Fruit fly (Drosophila melanogaster) whole organism, adult: ENCODE measurements around the gene Sems.

Experiments used
- CG11617 ChIP-seq: fragments of 200-800 bp; sonication (Bioruptor generic); optimal IDR thresholded peaks from 2 replicates; lab custom pipeline; 2017; ENCODE audit warnings: mild to moderate bottlenecking, missing biosample characterization, missing genetic modification reagents, missing genetic modification characterization
- CG12768 ChIP-seq: fragments of 200-800 bp; sonication (Bioruptor generic); optimal IDR thresholded peaks from 2 replicates; lab custom pipeline; 2017; ENCODE audit warnings: missing biosample characterization, missing genetic modification characterization, mild to moderate bottlenecking, moderate library complexity, missing genetic modification reagents
- CG14711 ChIP-seq: fragments of 200-800 bp; sonication (Bioruptor generic); optimal IDR thresholded peaks from 2 replicates; lab custom pipeline; 2018; ENCODE audit warnings: missing biosample characterization, mild to moderate bottlenecking, missing genetic modification characterization, moderate library complexity
- CG1620 ChIP-seq: fragments of 200-800 bp; sonication (Bioruptor generic); optimal IDR thresholded peaks from 2 replicates; lab custom pipeline; 2016; ENCODE audit warnings: missing biosample characterization, missing genetic modification characterization
- CG33017 ChIP-seq: fragments of 200-800 bp; sonication (Bioruptor generic); optimal IDR thresholded peaks from 2 replicates; lab custom pipeline; 2018; ENCODE audit warnings: missing biosample characterization, mild to moderate bottlenecking, missing genetic modification characterization, moderate library complexity
- CG5204 ChIP-seq: fragments of 200-800 bp; sonication (Bioruptor generic); optimal IDR thresholded peaks from 2 replicates; lab custom pipeline; 2016; ENCODE audit warnings: missing biosample characterization, missing genetic modification characterization
- CG7045 ChIP-seq: fragments of 200-800 bp; sonication (Bioruptor generic); optimal IDR thresholded peaks from 2 replicates; lab custom pipeline; 2017; ENCODE audit warnings: missing biosample characterization, mild to moderate bottlenecking, missing genetic modification characterization
- CG7101 ChIP-seq: fragments of 200-800 bp; sonication (Bioruptor generic); optimal IDR thresholded peaks from 2 replicates; lab custom pipeline; 2018; ENCODE audit warnings: missing biosample characterization, mild to moderate bottlenecking, missing genetic modification characterization, moderate library complexity
- Clk ChIP-seq: fragments of 200-800 bp; sonication (Bioruptor generic); optimal IDR thresholded peaks from 2 replicates; lab custom pipeline; 2017; ENCODE audit warnings: missing biosample characterization, missing genetic modification characterization
- Crg-1 ChIP-seq: fragments of 200-800 bp; sonication (Bioruptor generic); optimal IDR thresholded peaks from 2 replicates; lab custom pipeline; 2016; ENCODE audit warnings: missing biosample characterization, missing genetic modification characterization
- Hr96 ChIP-seq: fragments of 200-800 bp; sonication (Bioruptor generic); optimal IDR thresholded peaks from 2 replicates; lab custom pipeline; 2016; ENCODE audit warnings: missing biosample characterization, missing genetic modification characterization
- Mnt ChIP-seq: fragments of 200-800 bp; sonication (Bioruptor generic); optimal IDR thresholded peaks from 2 replicates; lab custom pipeline; 2016; ENCODE audit warnings: missing biosample characterization, mild to moderate bottlenecking, missing genetic modification characterization
- bab1 ChIP-seq: fragments of 200-800 bp; sonication (Bioruptor generic); optimal IDR thresholded peaks from 3 replicates; lab custom pipeline; 2019; ENCODE audit warnings: missing biosample characterization, mild to moderate bottlenecking, missing genetic modification characterization, moderate library complexity
- cic ChIP-seq: fragments of 200-800 bp; sonication (Bioruptor generic); optimal IDR thresholded peaks from 2 replicates; lab custom pipeline; 2017; ENCODE audit warnings: missing biosample characterization, mild to moderate bottlenecking, missing genetic modification characterization, moderate library complexity
- cnc ChIP-seq, 2 experiments: fragments of >200 bp; optimal IDR thresholded peaks; 2 replicates each; lab custom pipeline; 2017
- kay ChIP-seq: fragments of 200-800 bp; sonication (Bioruptor generic); peaks from one replicate; lab custom pipeline; 2016; ENCODE audit warnings: missing biosample characterization, missing genetic modification characterization, borderline replicate concordance
- ovo ChIP-seq: fragments of 200-800 bp; sonication (Bioruptor generic); optimal IDR thresholded peaks from 2 replicates; lab custom pipeline; 2016; ENCODE audit warnings: missing biosample characterization, missing genetic modification characterization
- pad ChIP-seq: fragments of 200-800 bp; sonication (Bioruptor generic); optimal IDR thresholded peaks from 3 replicates; lab custom pipeline; 2017; ENCODE audit warnings: missing biosample characterization, missing genetic modification characterization, mild to moderate bottlenecking, moderate library complexity, missing genetic modification reagents
- tj ChIP-seq: fragments of 200-800 bp; sonication (Bioruptor generic); optimal IDR thresholded peaks from 3 replicates; lab custom pipeline; 2017; ENCODE audit warnings: missing biosample characterization, mild to moderate bottlenecking, missing genetic modification characterization, moderate library complexity
- toe ChIP-seq: fragments of 200-800 bp; sonication (Bioruptor generic); optimal IDR thresholded peaks from 2 replicates; lab custom pipeline; 2016; ENCODE audit warnings: missing biosample characterization, missing genetic modification characterization

Sems gene

DNA sequence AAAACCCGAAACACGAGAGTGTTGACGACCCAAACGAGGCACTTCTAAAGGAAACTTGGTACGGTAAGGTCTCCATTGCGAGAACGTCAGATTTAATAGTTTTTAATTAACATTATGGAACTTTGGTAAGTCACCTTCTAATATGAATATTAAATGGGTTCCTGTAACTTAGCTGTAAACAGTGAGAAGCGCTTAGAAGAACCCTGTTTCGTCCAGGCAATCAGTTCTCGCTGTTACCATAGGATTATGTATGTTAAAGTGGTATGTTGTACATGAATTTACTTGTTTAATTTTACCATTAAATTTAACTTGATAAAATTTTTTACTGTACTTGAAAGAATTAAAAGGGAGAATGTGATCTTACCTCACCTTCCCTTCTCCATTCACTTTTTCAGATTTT is 34.7 kb downstream of the Sems start:
- TF ChIP-seq CG11617 (GFP tag; lab: Kevin White, UChicago) (no peak), bab1 (GFP tag; lab: Kevin White, UChicago) (no peak), kay (no peak), pad (GFP tag; lab: Kevin White, UChicago) (no peak), Hr96 (GFP tag; lab: Kevin White, UChicago) (no peak), CG12768 (no peak), Crg-1 (GFP tag; lab: Kevin White, UChicago) (no peak), CG7101 (tag; lab: Kevin White, UChicago) (no peak), cic (no peak), CG33017 (tag; lab: Kevin White, UChicago) (no peak), CG1620 (GFP tag; lab: Kevin White, UChicago) (no peak), CG7045 (GFP tag; lab: Kevin White, UChicago) (no peak)

DNA sequence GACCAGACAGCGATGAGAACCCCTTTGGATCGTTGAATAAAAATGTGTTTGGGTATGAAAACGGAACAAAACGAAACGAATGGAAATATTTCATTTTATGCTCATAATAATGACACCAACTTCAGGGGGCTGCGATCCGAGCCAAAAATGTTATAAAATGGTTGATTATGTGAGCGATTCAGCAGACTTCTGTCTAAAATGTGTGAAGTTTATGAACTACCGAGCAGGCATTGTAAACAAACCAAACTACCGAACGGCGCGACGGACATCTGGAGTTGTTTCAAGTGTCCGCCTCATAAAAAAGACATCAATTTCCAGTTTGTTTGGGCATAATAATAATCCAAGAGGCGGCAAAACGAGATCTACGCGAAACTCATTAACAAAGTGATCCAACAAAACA is 36.1 kb downstream of the Sems start:
- TF ChIP-seq Crg-1 (GFP tag; lab: Kevin White, UChicago) (no peak), CG5204 (GFP tag; lab: Kevin White, UChicago) (no peak), CG12768 (no peak), CG14711 (no peak), cnc (optimal IDR thresholded peaks at IDR 0.05; lab: Kevin White, UChicago) (no peak), toe (GFP tag; lab: Kevin White, UChicago) (no peak), kay (no peak), CG33017 (tag; lab: Kevin White, UChicago) (no peak)

DNA sequence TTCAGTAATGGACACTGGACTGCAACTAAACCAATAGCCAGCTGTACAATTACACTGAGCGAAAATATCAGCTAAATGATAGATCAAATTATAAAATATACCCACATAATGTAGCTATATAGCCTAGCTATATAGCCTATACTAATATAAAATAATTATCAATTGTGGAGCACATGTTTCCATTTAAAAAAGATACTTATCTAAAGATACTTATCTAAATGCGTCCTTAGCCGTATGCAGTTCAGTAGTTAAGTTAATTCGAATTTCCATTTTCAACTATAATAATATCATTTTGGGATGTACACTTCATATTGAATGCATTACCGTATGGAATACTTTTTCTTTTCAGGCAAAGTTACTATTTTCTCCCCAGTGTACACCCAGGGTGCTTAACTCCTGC is 37.6 kb downstream of the Sems start:
- TF ChIP-seq CG5204 (GFP tag; lab: Kevin White, UChicago) (no peak), Hr96 (GFP tag; lab: Kevin White, UChicago) (no peak), CG1620 (GFP tag; lab: Kevin White, UChicago) (no peak), CG7045 (GFP tag; lab: Kevin White, UChicago) (no peak), pad (GFP tag; lab: Kevin White, UChicago) (no peak), CG12768 (no peak), CG14711 (no peak), cnc (optimal IDR thresholded peaks at IDR 0.05; lab: Kevin White, UChicago) (no peak), CG11617 (GFP tag; lab: Kevin White, UChicago) (no peak), CG33017 (tag; lab: Kevin White, UChicago) (no peak), CG7101 (tag; lab: Kevin White, UChicago) (no peak)

DNA sequence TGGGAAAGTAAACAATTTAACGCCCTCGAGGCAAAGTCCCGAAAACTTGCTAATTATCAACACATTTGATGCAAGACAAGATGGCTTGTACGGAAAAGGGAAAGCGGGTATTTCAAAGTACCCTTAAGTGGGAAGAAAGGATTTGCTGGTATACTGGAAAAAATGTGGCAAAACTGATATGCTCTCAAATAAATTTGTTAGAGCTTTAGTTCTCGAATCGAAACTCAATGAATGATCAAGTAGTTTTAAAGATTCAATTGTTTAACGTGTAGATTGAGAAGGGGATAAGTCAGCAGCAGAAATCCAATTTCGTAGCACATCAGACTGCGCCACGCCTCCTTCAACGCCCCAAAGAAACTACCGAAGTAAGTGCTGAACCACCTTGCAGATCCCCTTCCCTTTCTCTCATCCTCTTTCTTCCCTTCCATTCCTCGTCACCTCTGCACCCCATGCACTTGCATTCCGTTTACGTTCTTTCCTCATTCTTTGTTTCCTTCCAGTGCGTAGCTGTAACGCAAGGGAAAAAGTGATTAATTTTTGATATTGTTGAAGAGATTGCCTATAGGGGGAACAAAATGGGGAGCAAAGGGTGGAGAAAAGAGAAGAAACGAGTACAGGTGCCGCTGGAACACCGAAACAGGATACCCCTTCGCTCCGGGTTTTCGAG is 39.4 kb downstream of the Sems start:
- TF ChIP-seq kay, result no peak
- no peak for TF ChIP-seq pad (GFP tag; lab: Kevin White, UChicago)
- no peak for TF ChIP-seq Hr96 (GFP tag; lab: Kevin White, UChicago)
- TF ChIP-seq CG12768, result no peak
- TF ChIP-seq cnc (optimal IDR thresholded peaks at IDR 0.05; lab: Kevin White, UChicago), result no peak
- no peak for TF ChIP-seq CG11617 (GFP tag; lab: Kevin White, UChicago)
- TF ChIP-seq CG5204 (GFP tag; lab: Kevin White, UChicago), result no peak
- TF ChIP-seq CG33017 (tag; lab: Kevin White, UChicago), result no peak
- no peak for TF ChIP-seq CG1620 (GFP tag; lab: Kevin White, UChicago)
- no peak for TF ChIP-seq CG7045 (GFP tag; lab: Kevin White, UChicago)
- TF ChIP-seq CG14711, result no peak
- TF ChIP-seq Clk (GFP tag; lab: Kevin White, UChicago), result no peak
- TF ChIP-seq CG7101 (tag; lab: Kevin White, UChicago), result no peak

DNA sequence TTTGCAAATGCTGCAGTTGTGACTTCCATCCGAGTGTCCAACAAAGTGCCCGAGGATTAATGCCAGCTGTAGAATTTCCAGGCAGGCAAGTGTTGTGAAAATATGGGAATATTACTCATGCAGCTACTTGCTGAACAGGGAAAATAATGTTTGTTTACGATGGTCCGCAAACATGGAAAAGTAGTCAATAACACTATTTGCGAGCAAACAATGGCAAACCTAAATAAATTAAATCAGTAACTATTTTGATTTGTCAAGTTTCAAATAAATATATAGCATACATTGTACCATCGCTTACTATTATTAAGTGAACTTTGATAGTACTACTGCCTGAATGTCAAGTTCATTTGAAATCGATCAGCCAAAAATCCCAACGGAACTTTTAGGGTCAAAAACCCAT is 41.4 kb downstream of the Sems start:
- TF ChIP-seq cnc (optimal IDR thresholded peaks at IDR 0.05; lab: Kevin White, UChicago) (no peak), CG1620 (GFP tag; lab: Kevin White, UChicago) (no peak), Crg-1 (GFP tag; lab: Kevin White, UChicago) (no peak), toe (GFP tag; lab: Kevin White, UChicago) (no peak), CG7101 (tag; lab: Kevin White, UChicago) (no peak)

DNA sequence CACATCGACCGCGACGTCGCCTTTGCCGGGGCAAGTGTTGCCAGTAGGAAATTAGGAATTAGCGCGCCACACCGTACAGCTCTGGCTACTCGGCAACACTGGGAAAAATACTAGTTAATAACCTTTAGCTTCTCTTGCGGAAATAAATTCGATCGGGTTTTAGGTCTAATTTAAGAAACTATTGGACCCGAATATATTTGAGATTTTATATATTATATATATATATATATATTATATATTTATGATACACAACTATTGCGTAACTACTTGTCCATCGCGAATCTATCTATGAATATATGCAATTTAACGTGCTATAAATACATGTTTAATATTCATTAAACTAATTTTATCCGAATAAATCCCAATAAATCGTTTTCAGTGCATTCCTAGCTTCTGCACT is 42.2 kb downstream of the Sems start:
- TF ChIP-seq Mnt (GFP tag; lab: Kevin White, UChicago), result no peak
- TF ChIP-seq Crg-1 (GFP tag; lab: Kevin White, UChicago), result no peak
- TF ChIP-seq CG1620 (GFP tag; lab: Kevin White, UChicago), result no peak

DNA sequence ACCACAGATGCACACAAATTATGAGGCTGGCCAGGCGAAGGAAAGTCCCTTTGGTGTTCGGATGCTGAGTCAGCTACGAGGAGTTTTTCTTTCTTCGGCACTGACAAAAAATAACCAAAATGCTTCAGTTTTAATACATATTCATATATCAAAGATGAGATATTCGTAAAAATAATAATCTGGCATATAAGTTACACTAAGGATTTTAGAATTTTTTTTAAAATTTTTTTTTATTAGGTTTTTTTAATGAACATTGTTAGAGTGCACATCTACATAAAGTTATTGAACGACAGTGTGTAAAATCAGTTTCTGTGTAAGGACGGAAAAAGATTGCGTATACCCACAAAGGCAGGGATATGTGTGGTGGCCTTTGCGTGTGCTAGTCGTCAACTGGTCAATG is 49.6 kb downstream of the Sems start:
- TF ChIP-seq CG1620 (GFP tag; lab: Kevin White, UChicago), result no peak
- TF ChIP-seq cic, result no peak
- no peak for TF ChIP-seq kay
- TF ChIP-seq CG12768, result no peak
- no peak for TF ChIP-seq CG11617 (GFP tag; lab: Kevin White, UChicago)
- no peak for TF ChIP-seq ovo
- TF ChIP-seq toe (GFP tag; lab: Kevin White, UChicago), result no peak
- no peak for TF ChIP-seq tj (GFP tag; lab: Kevin White, UChicago)
- TF ChIP-seq CG14711, result no peak
